Worm (Caenorhabditis elegans): ENCODE measurements around the gene zhit-2.

The zhit-2 gene

DNA sequence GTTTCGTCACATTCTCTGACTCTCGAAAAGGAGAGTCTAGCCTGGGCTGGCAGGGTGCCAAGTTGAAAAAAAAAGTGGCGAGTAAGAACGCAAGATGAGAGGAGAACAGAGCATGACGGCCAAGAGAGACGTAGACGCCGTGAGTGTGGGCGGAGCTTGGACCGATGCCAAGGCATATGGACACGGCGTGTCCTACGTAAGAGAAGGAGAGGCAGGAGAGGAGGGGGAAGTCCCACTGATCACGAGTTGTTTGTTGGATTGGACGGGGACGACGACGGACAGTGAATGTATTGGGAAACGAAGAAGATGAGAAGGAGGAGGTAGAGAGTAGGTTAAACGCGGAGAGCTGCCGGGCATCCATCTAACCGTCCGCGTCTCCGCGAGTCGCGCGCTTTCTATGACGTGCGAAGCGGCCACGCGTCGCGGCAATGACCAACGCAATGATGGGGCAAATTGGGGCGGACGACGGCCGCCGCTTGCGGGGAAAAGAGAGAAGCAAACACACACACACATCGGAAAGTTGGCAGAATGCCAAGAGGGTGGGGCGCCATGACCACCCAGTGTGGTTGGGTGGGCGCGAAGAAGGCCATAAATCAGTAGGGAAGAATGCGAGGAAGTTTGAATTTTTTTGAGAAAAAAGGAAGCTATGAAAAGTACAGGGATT lies 37.9 kb upstream of the zhit-2 start:
- TF ChIP-seq hlh-12 (tag; optimal IDR thresholded peaks at IDR 0.05) (no peak), hsf-1 (GFP tag; IDR thresholded peaks at IDR 0.05) (0 out of 2 replicates have a peak, but pooled peaks have one; percentile 29), egl-18 (GFP tag; IDR thresholded peaks at IDR 0.05) (peak; percentile 73; the same call in 1 of the 2 replicates), ets-4 (GFP tag; optimal IDR thresholded peaks at IDR 0.05) (peak; percentile 58), repo-1 (tag; optimal IDR thresholded peaks at IDR 0.05) (peak; percentile 94), ceh-27 (GFP tag; optimal IDR thresholded peaks at IDR 0.05) (peak; percentile 94), B0019.2 (GFP tag; conservative IDR thresholded peaks at IDR 0.05) (no peak), cebp-1 (GFP tag; IDR thresholded peaks at IDR 0.05) (peak; percentile 80; the same call in 1 of the 2 replicates), cebp-1 (tag; optimal IDR thresholded peaks at IDR 0.05) (peak; percentile 98), F37B4.10 (GFP tag; IDR thresholded peaks at IDR 0.05) (no peak), D2030.7 (GFP tag; IDR thresholded peaks at IDR 0.05) (no peak), F57C9.4 (tag; optimal IDR thresholded peaks at IDR 0.05) (no peak), ceh-58 (GFP tag; IDR thresholded peaks at IDR 0.05) (no peak), sdz-38 (tag; optimal IDR thresholded peaks at IDR 0.05) (no peak), tbx-9 (tag; optimal IDR thresholded peaks at IDR 0.05; ENCODE audit: borderline replicate concordance) (no peak), F55B11.4 (tag; optimal IDR thresholded peaks at IDR 0.05; ENCODE audit: borderline replicate concordance, insufficient read depth) (no peak), Y67H2A.10 (GFP tag; conservative IDR thresholded peaks at IDR 0.05) (no peak; the same call in 1 of the 2 replicates), Y79H2A.3 (GFP tag; conservative IDR thresholded peaks at IDR 0.05) (no peak), F22D6.2 (tag; optimal IDR thresholded peaks at IDR 0.05) (peak; percentile 96), madf-8 (GFP tag; conservative IDR thresholded peaks at IDR 0.05) (no peak), madf-6 (GFP tag; IDR thresholded peaks at IDR 0.05) (no peak), B0035.1 (tag; optimal IDR thresholded peaks at IDR 0.05) (peak; percentile 89), dpl-1 (GFP tag; optimal IDR thresholded peaks at IDR 0.05) (no peak), snpc-4 (GFP tag; optimal IDR thresholded peaks at IDR 0.05) (peak; percentile 2), snpc-4 (tag; optimal IDR thresholded peaks at IDR 0.05) (peak in 3 of 4 experiments; percentile 76 to 88 (median 86)), zfh-2 (GFP tag; conservative IDR thresholded peaks at IDR 0.05) (peak; percentile 100), T26A5.8 (tag; optimal IDR thresholded peaks at IDR 0.05) (no peak), madf-3 (GFP tag; IDR thresholded peaks at IDR 0.05) (peak; percentile 87), dpff-1 (tag; optimal IDR thresholded peaks at IDR 0.05) (peak; percentile 84), ccch-3 (GFP tag; optimal IDR thresholded peaks at IDR 0.05) (no peak), K12H6.12 (tag; optimal IDR thresholded peaks at IDR 0.05) (peak; percentile 99), lin-26 (GFP tag; IDR thresholded peaks at IDR 0.05) (peak; percentile 81), tbp1 (GFP tag; optimal IDR thresholded peaks at IDR 0.05) (peak; percentile 72), nhr-27 (tag; optimal IDR thresholded peaks at IDR 0.05) (no peak), nhr-80 (tag; optimal IDR thresholded peaks at IDR 0.05) (peak; percentile 98), snpc-1.1 (tag; optimal IDR thresholded peaks at IDR 0.05; ENCODE audit: insufficient read depth) (no peak), hmg-1.2 (GFP tag; IDR thresholded peaks at IDR 0.05) (peak; percentile 92), pha-4 (tag; optimal IDR thresholded peaks at IDR 0.05) (peak; percentile 26), let-526 (GFP tag; IDR thresholded peaks at IDR 0.05) (peak; percentile 68), B0336.3 (GFP tag; IDR thresholded peaks at IDR 0.05) (peak; percentile 99), somi-1 (GFP tag; optimal IDR thresholded peaks at IDR 0.05) (peak; percentile 100), dox-1 (GFP tag; IDR thresholded peaks at IDR 0.05) (peak; percentile 95), egl-44 (GFP tag; IDR thresholded peaks at IDR 0.05) (peak; percentile 98), snpc-3.4 (tag; optimal IDR thresholded peaks at IDR 0.05) (peak; percentile 1), ztf-18 (tag; optimal IDR thresholded peaks at IDR 0.05) (peak; percentile 82), hlh-26 (GFP tag; conservative IDR thresholded peaks at IDR 0.05) (no peak), C17E4.6 (GFP tag; IDR thresholded peaks at IDR 0.05) (peak; percentile 52; the same call in 1 of the 2 replicates), F39B2.1 (GFP tag; IDR thresholded peaks at IDR 0.05) (no peak)

Data from whole organism, young adult.